Worm (Caenorhabditis elegans) whole organism, L1 larva: ENCODE results near the gene pac-1.

Experiments
- alr-1 ChIP-seq: fragments of 200-800 bp; sonication (Bioruptor generic); optimal IDR thresholded peaks from 2 replicates; lab custom pipeline; 2018; ENCODE audit warnings: borderline replicate concordance, mild to moderate bottlenecking, missing genetic modification characterization, missing compliant biosample characterization
- lin-39 ChIP-seq: fragments of 150-350 bp; optimal IDR thresholded peaks from 2 replicates; lab custom pipeline; 2014; ENCODE audit warnings: missing biosample characterization, missing genetic modification reagents, missing genetic modification characterization
- nhr-11 ChIP-seq: fragments of 150-350 bp; optimal IDR thresholded peaks from 2 replicates; lab custom pipeline; 2014; ENCODE audit warnings: missing biosample characterization, missing genetic modification characterization
- pqm-1 ChIP-seq: sonication (generic microtip); optimal IDR thresholded peaks from 3 replicates; lab custom pipeline; 2017; ENCODE audit warnings: missing biosample characterization, missing genetic modification characterization
- rnt-1 ChIP-seq: sonication (generic microtip); optimal IDR thresholded peaks from 2 replicates; lab custom pipeline; 2016; ENCODE audit warnings: mild to moderate bottlenecking, missing genetic modification characterization, moderate library complexity, missing compliant biosample characterization
- snu-23 ChIP-seq: sonication (generic microtip); optimal IDR thresholded peaks from 2 replicates; lab custom pipeline; 2016; ENCODE audit warnings: missing genetic modification characterization, missing compliant biosample characterization
- swsn-7 ChIP-seq: sonication (generic microtip); optimal IDR thresholded peaks from 2 replicates; lab custom pipeline; 2016; ENCODE audit warnings: missing genetic modification characterization, missing compliant biosample characterization
- unc-62 ChIP-seq: fragments of 150-350 bp; optimal IDR thresholded peaks from 2 replicates; lab custom pipeline; 2014; ENCODE audit warnings: missing biosample characterization, missing genetic modification reagents, missing genetic modification characterization

DNA sequence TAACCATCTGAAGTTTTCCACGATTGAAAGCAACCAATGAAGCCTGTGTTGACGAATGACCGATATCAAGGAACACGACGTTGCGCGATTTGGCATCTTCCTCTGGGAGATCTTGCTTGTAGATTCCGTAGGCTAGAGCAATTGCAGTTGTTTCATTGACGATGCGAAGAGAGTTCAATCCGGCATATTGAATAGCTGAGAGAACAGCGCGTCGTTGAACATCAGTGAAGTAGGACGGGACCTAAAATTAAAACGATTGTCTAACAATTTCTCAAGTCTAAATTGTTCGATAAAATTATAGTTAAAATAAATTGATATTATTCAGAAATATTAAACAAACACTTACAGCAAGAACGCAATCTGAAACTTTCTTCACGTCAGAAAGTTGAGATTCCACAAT is 48.7 kb upstream of the pac-1 start:
- TF ChIP-seq lin-39 (no peak), pqm-1 (tag; lab: Kevin White, UChicago) (no peak), unc-62 (GFP tag; lab: Kevin White, UChicago) (no peak), snu-23 (GFP tag; lab: Kevin White, UChicago) (no peak), swsn-7 (no peak), rnt-1 (no peak), alr-1 (tag; lab: Kevin White, UChicago) (no peak), nhr-11 (tag; lab: Kevin White, UChicago) (no peak)
